Worm (Caenorhabditis elegans) whole organism, L2 larva: ENCODE measurements around the gene txt-18.

Experiments
- R02D3.7 ChIP-seq: fragments of 150-350 bp; optimal IDR thresholded peaks from 2 replicates; lab custom pipeline; 2014; ENCODE audit warnings: missing biosample characterization, missing genetic modification characterization
- Y55F3AM.14 ChIP-seq: fragments of 200-800 bp; sonication (Bioruptor generic); optimal IDR thresholded peaks from 2 replicates; lab custom pipeline; 2018; ENCODE audit warnings: mild to moderate bottlenecking, missing genetic modification characterization, missing compliant biosample characterization
- ceh-82 ChIP-seq: fragments of 150-350 bp; optimal IDR thresholded peaks from 2 replicates; lab custom pipeline; 2014; ENCODE audit warnings: missing biosample characterization, missing genetic modification characterization
- crh-2 ChIP-seq: sonication (generic microtip); optimal IDR thresholded peaks from 2 replicates; lab custom pipeline; 2017; ENCODE audit warnings: missing biosample characterization, missing genetic modification characterization
- lin-13 ChIP-seq: fragments of 150-350 bp; optimal IDR thresholded peaks from 2 replicates; lab custom pipeline; 2014; ENCODE audit warnings: missing biosample characterization, missing genetic modification reagents, missing genetic modification characterization
- mdl-1 ChIP-seq, 2 experiments: fragments of 150-350 bp in 1 of 2; sonication (generic microtip) in 1 of 2; optimal IDR thresholded peaks; 2 replicates each; lab custom pipeline; 2017; ENCODE audit warnings: missing biosample characterization in 2 of 2, missing genetic modification characterization in 2 of 2
- nhr-12 ChIP-seq: fragments of 150-350 bp; optimal IDR thresholded peaks from 2 replicates; lab custom pipeline; 2014; ENCODE audit warnings: missing biosample characterization, missing genetic modification characterization
- nhr-25 ChIP-seq: fragments of 150-350 bp; sonication (generic microtip); optimal IDR thresholded peaks from 3 replicates; lab custom pipeline; 2014; ENCODE audit warnings: missing biosample characterization, missing genetic modification characterization
- skn-1 ChIP-seq: sonication (generic microtip); optimal IDR thresholded peaks from 2 replicates; lab custom pipeline; 2017; ENCODE audit warnings: missing biosample characterization, missing genetic modification characterization
- unc-55 ChIP-seq: fragments of 150-350 bp; sonication (generic microtip); optimal IDR thresholded peaks from 3 replicates; lab custom pipeline; 2014; ENCODE audit warnings: missing biosample characterization, missing genetic modification reagents, missing genetic modification characterization
- ztf-11 ChIP-seq: sonication (generic microtip); optimal IDR thresholded peaks from 2 replicates; lab custom pipeline; 2017; ENCODE audit warnings: missing biosample characterization, missing genetic modification characterization

DNA sequence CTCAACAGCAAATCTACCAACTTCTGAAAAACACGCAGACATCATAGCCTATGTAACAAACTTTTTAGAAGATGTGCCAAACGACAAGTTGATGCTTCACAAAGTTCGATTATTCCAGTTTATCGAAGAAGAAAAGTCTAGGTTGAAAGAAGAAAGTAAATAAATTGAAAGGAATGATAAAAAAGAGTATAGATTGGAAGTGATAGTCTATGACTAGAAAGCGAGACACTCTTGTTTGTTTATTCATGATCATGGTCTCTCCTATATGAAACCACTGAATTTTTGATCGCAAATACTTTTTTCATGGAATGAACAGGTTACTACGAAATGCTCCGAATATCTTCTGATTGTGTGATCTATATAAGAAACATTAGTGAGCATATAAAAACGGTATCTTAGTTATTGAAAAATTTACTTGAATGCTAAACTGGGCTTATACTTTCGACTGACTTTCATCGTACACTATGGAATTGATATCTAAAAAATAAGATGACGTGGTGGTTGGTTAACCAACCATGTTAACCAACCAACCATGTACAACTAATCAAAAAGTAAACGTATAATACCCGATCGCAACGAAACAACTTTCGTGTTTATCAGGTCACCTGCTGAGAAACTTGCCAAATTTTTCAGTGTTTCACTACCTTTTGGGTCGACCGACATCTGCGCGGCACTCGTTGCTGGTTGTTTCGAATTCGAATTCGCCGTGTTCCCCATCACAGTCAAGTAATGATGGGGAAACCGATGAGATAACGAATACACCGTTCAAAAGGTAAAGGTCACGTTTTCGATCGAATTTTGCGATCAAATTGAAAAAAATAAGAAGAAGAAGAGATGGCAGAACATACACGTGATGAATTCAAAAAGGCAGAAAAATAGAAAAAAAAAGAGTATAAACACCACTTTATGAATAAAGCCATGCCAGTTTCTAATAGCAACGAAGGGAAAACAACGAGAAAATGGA is 1.6 kb downstream of the txt-18 start, which contains the start of gene C32D5.8:
- peak; percentile 33 for TF ChIP-seq crh-2 (tag; lab: Kevin White, UChicago)
- peak; percentile 79 for TF ChIP-seq nhr-25 (tag; lab: Kevin White, UChicago)
- no peak for TF ChIP-seq skn-1
- TF ChIP-seq R02D3.7 (tag; lab: Kevin White, UChicago), result no peak
- TF ChIP-seq lin-13 (GFP tag; lab: Kevin White, UChicago), result no peak
- TF ChIP-seq ztf-11 (tag; lab: Kevin White, UChicago), result no peak
- TF ChIP-seq nhr-12 (tag; lab: Kevin White, UChicago), result no peak
- no peak for TF ChIP-seq Y55F3AM.14 (GFP tag; lab: Kevin White, UChicago)
- no peak for TF ChIP-seq ceh-82 (tag; lab: Kevin White, UChicago)
- TF ChIP-seq mdl-1 (tag; optimal IDR thresholded peaks at IDR 0.05; lab: Kevin White, UChicago), result no peak
- TF ChIP-seq unc-55, result no peak
